Worm (Caenorhabditis elegans) whole organism, young adult: ENCODE measurements around the gene Y49F6B.12.

Source experiments
- B0019.2 ChIP-seq: fragments of 200-800 bp; sonication (Bioruptor generic); conservative IDR thresholded peaks from 2 replicates; pipeline ENCODE4 v1.3.6; 2022; ENCODE audit warnings: missing genetic modification reagents, missing genetic modification characterization, missing compliant biosample characterization
- B0336.3 ChIP-seq: fragments of 200-800 bp; sonication (Bioruptor generic); IDR thresholded peaks from 2 replicates; pipeline ENCODE4 v1.3.6; 2022; ENCODE audit warnings: missing genetic modification characterization, missing compliant biosample characterization
- C17E4.6 ChIP-seq: fragments of 200-800 bp; sonication (Bioruptor generic); IDR thresholded peaks from 2 replicates; pipeline ENCODE4 v1.3.6; 2022; ENCODE audit warnings: missing genetic modification reagents, missing genetic modification characterization, missing compliant biosample characterization
- F55B11.4 ChIP-seq: sonication (generic microtip); optimal IDR thresholded peaks from 2 replicates; lab custom pipeline; 2016; ENCODE audit warnings: missing compliant biosample characterization, missing genetic modification characterization, borderline replicate concordance; ENCODE audit not compliant: insufficient read depth
- Y53F4B.3 ChIP-seq: fragments of 200-800 bp; sonication (Bioruptor generic); IDR thresholded peaks from 2 replicates; pipeline ENCODE4 v1.3.6; 2022; ENCODE audit warnings: missing genetic modification reagents, missing genetic modification characterization, missing compliant biosample characterization
- Y53G8AR.9 ChIP-seq: fragments of 200-800 bp; sonication (Bioruptor generic); conservative IDR thresholded peaks from 2 replicates; pipeline ENCODE4 v1.3.6; 2022; ENCODE audit warnings: missing genetic modification reagents, missing genetic modification characterization, missing compliant biosample characterization
- Y79H2A.3 ChIP-seq: fragments of 200-800 bp; sonication (Bioruptor generic); conservative IDR thresholded peaks from 2 replicates; pipeline ENCODE4 v1.3.6; 2022; ENCODE audit warnings: missing genetic modification reagents, missing genetic modification characterization, missing compliant biosample characterization
- athp-1 ChIP-seq: sonication (generic microtip); optimal IDR thresholded peaks from 2 replicates; lab custom pipeline; 2017; ENCODE audit warnings: mild to moderate bottlenecking, missing genetic modification characterization, missing compliant biosample characterization
- attf-3 ChIP-seq: fragments of 200-800 bp; sonication (Bioruptor generic); conservative IDR thresholded peaks from 2 replicates; pipeline ENCODE4 v1.3.6; 2022; ENCODE audit warnings: missing genetic modification reagents, missing genetic modification characterization, missing compliant biosample characterization
- attf-5 ChIP-seq: fragments of 200-800 bp; sonication (Bioruptor generic); optimal IDR thresholded peaks from 2 replicates; lab custom pipeline; 2018; ENCODE audit warnings: mild to moderate bottlenecking, missing genetic modification characterization, missing compliant biosample characterization
- bed-2 ChIP-seq: fragments of 200-800 bp; sonication (Bioruptor generic); IDR thresholded peaks from 2 replicates; pipeline ENCODE4 v1.3.6; 2022; ENCODE audit warnings: missing genetic modification reagents, missing genetic modification characterization, missing compliant biosample characterization
- ccch-3 ChIP-seq: fragments of 200-800 bp; sonication (Bioruptor generic); optimal IDR thresholded peaks from 2 replicates; lab custom pipeline; 2018; ENCODE audit warnings: mild to moderate bottlenecking, missing genetic modification characterization, missing compliant biosample characterization
- cebp-2 ChIP-seq: fragments of 200-800 bp; sonication (Bioruptor generic); IDR thresholded peaks from 2 replicates; pipeline ENCODE4 v1.3.6; 2022; ENCODE audit warnings: missing genetic modification characterization, missing compliant biosample characterization
- ceh-100 ChIP-seq: fragments of 200-800 bp; sonication (Bioruptor generic); IDR thresholded peaks from 2 replicates; pipeline ENCODE4 v1.3.6; 2022; ENCODE audit warnings: missing genetic modification reagents, missing genetic modification characterization, missing compliant biosample characterization
- ceh-79 ChIP-seq: sonication (generic microtip); optimal IDR thresholded peaks from 2 replicates; lab custom pipeline; 2017; ENCODE audit warnings: mild to moderate bottlenecking, missing genetic modification characterization, missing compliant biosample characterization
- ceh-91 ChIP-seq: fragments of 200-800 bp; sonication (Bioruptor generic); IDR thresholded peaks from 2 replicates; pipeline ENCODE4 v1.3.6; 2022; ENCODE audit warnings: missing genetic modification reagents, missing genetic modification characterization, missing compliant biosample characterization
- chd-7 ChIP-seq: sonication (generic microtip); optimal IDR thresholded peaks from 2 replicates; lab custom pipeline; 2016; ENCODE audit warnings: mild to moderate bottlenecking, missing genetic modification characterization, moderate library complexity, missing compliant biosample characterization
- dpl-1 ChIP-seq: fragments of 150-350 bp; optimal IDR thresholded peaks from 2 replicates; lab custom pipeline; 2014; ENCODE audit warnings: missing biosample characterization, missing genetic modification reagents, missing genetic modification characterization
- efl-1 ChIP-seq: fragments of 150-350 bp; optimal IDR thresholded peaks from 2 replicates; lab custom pipeline; 2014; ENCODE audit warnings: missing biosample characterization, missing genetic modification reagents, missing genetic modification characterization
- egrh-3 ChIP-seq: fragments of 200-800 bp; sonication (Bioruptor generic); IDR thresholded peaks from 2 replicates; pipeline ENCODE4 v1.3.6; 2022; ENCODE audit warnings: missing genetic modification reagents, missing genetic modification characterization, missing compliant biosample characterization
- fkh-3 ChIP-seq: sonication (generic microtip); optimal IDR thresholded peaks from 2 replicates; lab custom pipeline; 2016; ENCODE audit warnings: mild to moderate bottlenecking, missing genetic modification characterization, missing compliant biosample characterization
- gei-17 ChIP-seq: fragments of 200-800 bp; sonication (Bioruptor generic); optimal IDR thresholded peaks from 2 replicates; lab custom pipeline; 2018; ENCODE audit warnings: mild to moderate bottlenecking, missing genetic modification characterization, missing compliant biosample characterization
- hlh-26 ChIP-seq: fragments of 200-800 bp; sonication (Bioruptor generic); conservative IDR thresholded peaks from 2 replicates; pipeline ENCODE4 v1.3.6; 2022; ENCODE audit warnings: missing genetic modification reagents, missing genetic modification characterization, missing compliant biosample characterization
- hmg-1.2 ChIP-seq: fragments of 200-800 bp; sonication (Bioruptor generic); IDR thresholded peaks from 2 replicates; pipeline ENCODE4 v1.3.6; 2022; ENCODE audit warnings: missing genetic modification reagents, missing genetic modification characterization, missing compliant biosample characterization
- hmg-20 ChIP-seq: fragments of 200-800 bp; sonication (Bioruptor generic); IDR thresholded peaks from 2 replicates; pipeline ENCODE4 v1.3.6; 2022; ENCODE audit warnings: missing genetic modification reagents, missing genetic modification characterization, missing compliant biosample characterization
- hrde-1 ChIP-seq: sonication (generic microtip); optimal IDR thresholded peaks from 2 replicates; lab custom pipeline; 2016; ENCODE audit warnings: missing genetic modification characterization, mild to moderate bottlenecking, missing compliant biosample characterization, moderate library complexity, missing genotype, missing genetic modification reagents, borderline replicate concordance
- lag-1 ChIP-seq: fragments of 200-800 bp; sonication (Bioruptor generic); IDR thresholded peaks from 2 replicates; pipeline ENCODE4 v1.3.6; 2022; ENCODE audit warnings: missing genetic modification reagents, missing genetic modification characterization, missing compliant biosample characterization
- lin-26 ChIP-seq: fragments of 200-800 bp; sonication (Bioruptor generic); IDR thresholded peaks from 2 replicates; pipeline ENCODE4 v1.3.6; 2022; ENCODE audit warnings: missing genetic modification reagents, missing genetic modification characterization, missing compliant biosample characterization
- lin-54 ChIP-seq: fragments of 200-800 bp; sonication (Bioruptor generic); optimal IDR thresholded peaks from 2 replicates; lab custom pipeline; 2018; ENCODE audit warnings: mild to moderate bottlenecking, missing genetic modification characterization, missing compliant biosample characterization
- lsl-1 ChIP-seq: fragments of 200-800 bp; sonication (Bioruptor generic); optimal IDR thresholded peaks from 2 replicates; lab custom pipeline; 2018; ENCODE audit warnings: mild to moderate bottlenecking, missing genetic modification characterization, moderate library complexity, missing compliant biosample characterization
- lsy-27 ChIP-seq: sonication (generic microtip); optimal IDR thresholded peaks from 2 replicates; lab custom pipeline; 2017; ENCODE audit warnings: missing genetic modification characterization, mild to moderate bottlenecking, missing compliant biosample characterization, antibody characterized with exemption, missing genotype, borderline replicate concordance; ENCODE audit not compliant: insufficient read depth
- madf-8 ChIP-seq: fragments of 200-800 bp; sonication (Bioruptor generic); conservative IDR thresholded peaks from 2 replicates; pipeline ENCODE4 v1.3.6; 2022; ENCODE audit warnings: missing genetic modification reagents, missing genetic modification characterization, missing compliant biosample characterization
- nfya-1 ChIP-seq: sonication (generic microtip); optimal IDR thresholded peaks from 2 replicates; lab custom pipeline; 2017; ENCODE audit warnings: antibody characterized with exemption, missing compliant biosample characterization, missing genetic modification characterization, borderline replicate concordance; ENCODE audit not compliant: insufficient read depth
- nfya-2 ChIP-seq: fragments of 200-800 bp; sonication (Bioruptor generic); IDR thresholded peaks from 2 replicates; pipeline ENCODE4 v1.3.6; 2022; ENCODE audit warnings: missing genetic modification reagents, missing genetic modification characterization, missing compliant biosample characterization
- nfyb-1 ChIP-seq: fragments of 200-800 bp; sonication (Bioruptor generic); IDR thresholded peaks from 2 replicates; pipeline ENCODE4 v1.3.6; 2022; ENCODE audit warnings: missing genetic modification reagents, missing genetic modification characterization, missing compliant biosample characterization
- nhr-179 ChIP-seq: sonication (generic microtip); optimal IDR thresholded peaks from 2 replicates; lab custom pipeline; 2016; ENCODE audit warnings: mild to moderate bottlenecking, missing genetic modification characterization, missing compliant biosample characterization
- nhr-27 ChIP-seq: fragments of 200-800 bp; sonication (Bioruptor generic); optimal IDR thresholded peaks from 2 replicates; lab custom pipeline; 2018; ENCODE audit warnings: mild to moderate bottlenecking, missing genetic modification characterization, moderate library complexity, missing compliant biosample characterization
- nhr-80 ChIP-seq: sonication (generic microtip); optimal IDR thresholded peaks from 2 replicates; lab custom pipeline; 2016; ENCODE audit warnings: missing genetic modification characterization, missing compliant biosample characterization
- pbrm-1 ChIP-seq: fragments of 200-800 bp; sonication (Bioruptor generic); IDR thresholded peaks from 2 replicates; pipeline ENCODE4 v1.3.6; 2022; ENCODE audit warnings: missing genetic modification reagents, missing genetic modification characterization, missing compliant biosample characterization
- rec-8 ChIP-seq, 2 experiments: sonication (generic microtip); optimal IDR thresholded peaks; 2 replicates each; lab custom pipeline; 2016; ENCODE audit warnings: mild to moderate bottlenecking in 2 of 2, missing genetic modification characterization in 2 of 2, missing genetic modification reagents in 2 of 2, missing genotype in 2 of 2, missing biosample characterization in 1 of 2, missing compliant biosample characterization in 1 of 2, moderate library complexity in 1 of 2
- snpc-4 ChIP-seq, 5 experiments: fragments of 150-350 bp in 1 of 5; sonication (generic microtip) in 4 of 5; optimal IDR thresholded peaks; 2 replicates each; lab custom pipeline; 2014 to 2018; ENCODE audit warnings: missing genetic modification characterization in 5 of 5, missing biosample characterization in 3 of 5, antibody characterized with exemption in 2 of 5, mild to moderate bottlenecking in 2 of 5, missing compliant biosample characterization in 2 of 5, missing genotype in 2 of 5, moderate library complexity in 2 of 5, missing genetic modification reagents in 1 of 5
- sptf-2 ChIP-seq: fragments of 200-800 bp; sonication (Bioruptor generic); optimal IDR thresholded peaks from 2 replicates; lab custom pipeline; 2018; ENCODE audit warnings: mild to moderate bottlenecking, missing genetic modification characterization, missing compliant biosample characterization
- tlf-1 ChIP-seq: fragments of 200-800 bp; sonication (Bioruptor generic); optimal IDR thresholded peaks from 2 replicates; lab custom pipeline; 2018; ENCODE audit warnings: mild to moderate bottlenecking, missing genetic modification characterization, missing compliant biosample characterization
- unc-130 ChIP-seq: sonication (generic microtip); optimal IDR thresholded peaks from 2 replicates; lab custom pipeline; 2016; ENCODE audit warnings: missing genetic modification reagents, missing genetic modification characterization, missing compliant biosample characterization
- ztf-26 ChIP-seq: sonication (generic microtip); optimal IDR thresholded peaks from 2 replicates; lab custom pipeline; 2017; ENCODE audit warnings: missing genetic modification characterization, missing compliant biosample characterization

The Y49F6B.12 gene

DNA sequence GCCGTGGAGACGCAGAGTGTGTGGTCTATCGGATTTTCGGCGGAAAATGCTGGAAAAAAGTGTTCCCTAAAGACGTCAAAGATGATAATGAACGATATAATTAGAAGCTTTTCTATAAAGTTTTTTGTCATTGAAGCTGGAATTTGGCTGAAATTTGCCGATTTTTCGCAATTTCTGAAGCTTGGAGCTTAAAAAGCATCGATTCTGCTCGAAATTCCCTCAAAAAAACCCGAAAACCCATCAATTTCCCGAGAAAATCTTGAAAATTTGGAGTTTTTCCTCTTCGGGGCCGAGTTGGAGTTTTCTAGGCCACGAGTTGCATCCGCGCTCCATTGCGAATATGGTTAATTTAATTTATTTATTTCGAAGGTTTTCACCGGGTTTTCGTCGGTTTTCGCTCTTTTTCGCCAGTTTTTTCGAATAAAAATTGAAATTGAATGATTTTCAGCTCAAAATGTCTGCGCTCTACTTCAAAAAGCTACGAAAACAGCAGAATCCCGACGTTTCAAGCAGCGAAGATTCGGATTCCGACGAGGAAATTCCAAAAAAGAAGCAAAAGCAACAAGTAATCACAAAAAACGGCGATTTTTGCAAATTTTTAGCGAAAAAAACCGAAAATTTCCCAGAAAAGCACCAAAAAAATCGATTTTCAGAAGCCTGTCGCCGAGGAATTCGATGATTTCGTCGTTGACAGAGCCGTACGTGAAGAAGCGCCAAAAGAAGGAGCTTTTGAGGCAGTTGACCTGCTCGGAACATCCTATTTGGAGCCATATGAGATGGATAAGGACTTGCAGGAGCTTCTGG lies 30.5 kb upstream of the Y49F6B.12 start, which contains the start of the genes col-71 and Y49F6B.2:
Gene col-71, minus strand, starts transcription at position 51 of the 804 bp plus-strand sequence.
Gene Y49F6B.2, plus strand, starts transcription at position 449 of the 804 bp plus-strand sequence.
- peak; percentile 58; the same call in 1 of the 2 replicates for TF ChIP-seq pbrm-1 (GFP tag; lab: Robert Waterston, UW)
- TF ChIP-seq nhr-27 (tag; lab: Kevin White, UChicago): no peak
- 0 out of 2 replicates have a peak, but pooled peaks have one; percentile 30 for TF ChIP-seq egrh-3 (GFP tag; lab: Robert Waterston, UW)
- no peak for TF ChIP-seq hlh-26
- peak; percentile 58 for TF ChIP-seq athp-1 (tag; lab: Kevin White, UChicago)
- no peak for TF ChIP-seq B0019.2 (GFP tag; lab: Robert Waterston, UW)
- TF ChIP-seq madf-8 (GFP tag; lab: Robert Waterston, UW): peak; percentile 28; the same call in 1 of the 2 replicates
- TF ChIP-seq lsl-1: peak; percentile 46
- TF ChIP-seq hmg-1.2 (GFP tag; lab: Robert Waterston, UW): no peak; the same call in 1 of the 2 replicates
- peak; percentile 27 for TF ChIP-seq efl-1
- peak; percentile 21 for TF ChIP-seq nhr-80
- no peak for TF ChIP-seq lag-1 (GFP tag; lab: Robert Waterston, UW)
- no peak for TF ChIP-seq cebp-2 (GFP tag; lab: Robert Waterston, UW)
- no peak for TF ChIP-seq hrde-1 (tag; lab: Kevin White, UChicago)
- TF ChIP-seq nfyb-1 (GFP tag; lab: Robert Waterston, UW): no peak
- peak; percentile 37 to 49 for TF ChIP-seq rec-8 (tag; optimal IDR thresholded peaks at IDR 0.05; lab: Kevin White, UChicago)
- peak; percentile 20 for TF ChIP-seq unc-130 (GFP tag; lab: Kevin White, UChicago)
- no peak for TF ChIP-seq snpc-4 (GFP tag; optimal IDR thresholded peaks at IDR 0.05; lab: Kevin White, UChicago)
- peak in 2 of 4 experiments; percentile 19 to 34 for TF ChIP-seq snpc-4 (tag; optimal IDR thresholded peaks at IDR 0.05; lab: Kevin White, UChicago)
- peak; percentile 55 for TF ChIP-seq ceh-91 (GFP tag; lab: Robert Waterston, UW)
- TF ChIP-seq dpl-1 (GFP tag; lab: Kevin White, UChicago): no peak
- TF ChIP-seq C17E4.6 (GFP tag; lab: Robert Waterston, UW): no peak
- TF ChIP-seq lin-54 (GFP tag; lab: Kevin White, UChicago): peak; percentile 62
- TF ChIP-seq ceh-79 (tag; lab: Kevin White, UChicago): no peak
- peak; percentile 59; the same call in 1 of the 2 replicates for TF ChIP-seq bed-2 (GFP tag; lab: Robert Waterston, UW)
- TF ChIP-seq Y53F4B.3 (GFP tag; lab: Robert Waterston, UW): no peak
- TF ChIP-seq ccch-3 (GFP tag; lab: Kevin White, UChicago): no peak
- TF ChIP-seq B0336.3 (GFP tag; lab: Robert Waterston, UW): no peak; the same call in 1 of the 2 replicates
- TF ChIP-seq nfya-1 (tag; lab: Kevin White, UChicago): no peak
- TF ChIP-seq hmg-20 (GFP tag; lab: Robert Waterston, UW): 0 out of 2 replicates have a peak, but pooled peaks have one; percentile 7
- peak; percentile 39 for TF ChIP-seq ceh-100 (GFP tag; lab: Robert Waterston, UW)
- no peak for TF ChIP-seq gei-17 (GFP tag; lab: Kevin White, UChicago)
- TF ChIP-seq F55B11.4 (tag; lab: Kevin White, UChicago): no peak
- TF ChIP-seq sptf-2 (GFP tag; lab: Kevin White, UChicago): no peak
- TF ChIP-seq attf-5 (GFP tag; lab: Kevin White, UChicago): peak; percentile 58
- TF ChIP-seq fkh-3: no peak
- no peak for TF ChIP-seq Y79H2A.3 (GFP tag; lab: Robert Waterston, UW)
- TF ChIP-seq nhr-179: no peak
- TF ChIP-seq tlf-1 (GFP tag; lab: Kevin White, UChicago): peak; percentile 18
- TF ChIP-seq attf-3 (GFP tag; lab: Robert Waterston, UW): peak; percentile 69
- no peak for TF ChIP-seq lsy-27
- no peak for TF ChIP-seq nfya-2 (GFP tag; lab: Robert Waterston, UW)
- no peak for TF ChIP-seq chd-7 (tag; lab: Kevin White, UChicago)
- TF ChIP-seq ztf-26: no peak
- no peak for TF ChIP-seq lin-26
- TF ChIP-seq Y53G8AR.9 (GFP tag; lab: Robert Waterston, UW): peak; percentile 65; the same call in 1 of the 2 replicates
